Fruit fly (Drosophila melanogaster): Measurements from ENCODE around the gene CG16704.

The CG16704 gene

dm6 chr2L:3698992-3699514 is 6.7 kb upstream of the CG16704 start, which contains the start of the genes CG10031 and CG42464:
Gene CG10031, minus strand, starts transcription at chr2L:3699092.
Gene CG42464, plus strand, starts transcription at chr2L:3699464.
- TF ChIP-seq CG15514 (GFP tag; optimal IDR thresholded peaks at IDR 0.05) (peak; percentile 56), CG34376 (GFP tag; optimal IDR thresholded peaks at IDR 0.05) (peak; percentile 26), slbo (GFP tag; IDR thresholded peaks at IDR 0.05) (no peak), Pdp1 (GFP tag; optimal IDR thresholded peaks at IDR 0.05) (peak in 1 of 2 experiments; percentile 42), CG7745 (tag; optimal IDR thresholded peaks at IDR 0.05) (no peak)

- no peak for TF ChIP-seq CG15601 (tag; optimal IDR thresholded peaks at IDR 0.05)
- no peak for TF ChIP-seq Atf3 (GFP tag; optimal IDR thresholded peaks at IDR 0.05)
- no peak for TF ChIP-seq C15 (GFP tag; IDR thresholded peaks at IDR 0.05)
- peak in 1 of 2 experiments; percentile 14 for TF ChIP-seq Eip74EF (GFP tag; optimal IDR thresholded peaks at IDR 0.05)
- TF ChIP-seq Oli (tag; optimal IDR thresholded peaks at IDR 0.05): no peak
These were observed 5.4 kb upstream of the CG16704 start, which contains the start of gene CG3604 for dm6 chr2L:3697772-3698171. Gene CG3604, minus strand, starts transcription at chr2L:3697872.

- TF ChIP-seq kay (GFP tag; optimal IDR thresholded peaks at IDR 0.05): no peak
- TF ChIP-seq cas (GFP tag; IDR thresholded peaks at IDR 0.05): no peak
- TF ChIP-seq Ptx1 (GFP tag; IDR thresholded peaks at IDR 0.05): no peak
- no peak for TF ChIP-seq Tbp (GFP tag; optimal IDR thresholded peaks at IDR 0.05)
- no peak for TF ChIP-seq gce (GFP tag; IDR thresholded peaks at IDR 0.05)
- TF ChIP-seq Jarid2 (GFP tag; optimal IDR thresholded peaks at IDR 0.05): no peak
- TF ChIP-seq CG9215 (GFP tag; IDR thresholded peaks at IDR 0.05): no peak
- no peak for TF ChIP-seq CG3065 (GFP tag; optimal IDR thresholded peaks at IDR 0.05)
- peak; percentile 11 for TF ChIP-seq CG10543 (GFP tag; optimal IDR thresholded peaks at IDR 0.05)
- no peak for TF ChIP-seq CG10267 (tag; optimal IDR thresholded peaks at IDR 0.05)
- no peak for TF ChIP-seq psq (GFP tag; optimal IDR thresholded peaks at IDR 0.05)
- no peak for TF ChIP-seq CG10321 (GFP tag; IDR thresholded peaks at IDR 0.05)
- no peak for TF ChIP-seq CG1647 (GFP tag; optimal IDR thresholded peaks at IDR 0.05)
- no peak for TF ChIP-seq oc (tag; optimal IDR thresholded peaks at IDR 0.05)
- TF ChIP-seq hth (optimal IDR thresholded peaks at IDR 0.05): no peak
- TF ChIP-seq CG17802 (tag; optimal IDR thresholded peaks at IDR 0.05): no peak
- no peak for TF ChIP-seq CG30431 (GFP tag; optimal IDR thresholded peaks at IDR 0.05)
- no peak for TF ChIP-seq Sox100B (GFP tag; optimal IDR thresholded peaks at IDR 0.05)
- TF ChIP-seq dmrt99B (tag; optimal IDR thresholded peaks at IDR 0.05): no peak
- TF ChIP-seq CG5953 (GFP tag; IDR thresholded peaks at IDR 0.05): no peak
- no peak for TF ChIP-seq vfl (GFP tag; optimal IDR thresholded peaks at IDR 0.05)
- no peak for TF ChIP-seq CG17568 (GFP tag; optimal IDR thresholded peaks at IDR 0.05)
- 0 out of 3 replicates have a peak, but pooled peaks have one; percentile 9 for TF ChIP-seq CG7357 (GFP tag; IDR thresholded peaks at IDR 0.05)
- no peak for TF ChIP-seq CG12155 (GFP tag; optimal IDR thresholded peaks at IDR 0.05)
- TF ChIP-seq yki (optimal IDR thresholded peaks at IDR 0.05): no peak
- TF ChIP-seq sug (tag; optimal IDR thresholded peaks at IDR 0.05): peak; percentile 51
- peak; percentile 61 for TF ChIP-seq CG34376 (GFP tag; optimal IDR thresholded peaks at IDR 0.05)
These were observed 4.1 kb upstream of the CG16704 start, which contains the start of gene IM33 for dm6 chr2L:3696438-3696837. Gene IM33, minus strand, starts transcription at chr2L:3696658.

DNA sequence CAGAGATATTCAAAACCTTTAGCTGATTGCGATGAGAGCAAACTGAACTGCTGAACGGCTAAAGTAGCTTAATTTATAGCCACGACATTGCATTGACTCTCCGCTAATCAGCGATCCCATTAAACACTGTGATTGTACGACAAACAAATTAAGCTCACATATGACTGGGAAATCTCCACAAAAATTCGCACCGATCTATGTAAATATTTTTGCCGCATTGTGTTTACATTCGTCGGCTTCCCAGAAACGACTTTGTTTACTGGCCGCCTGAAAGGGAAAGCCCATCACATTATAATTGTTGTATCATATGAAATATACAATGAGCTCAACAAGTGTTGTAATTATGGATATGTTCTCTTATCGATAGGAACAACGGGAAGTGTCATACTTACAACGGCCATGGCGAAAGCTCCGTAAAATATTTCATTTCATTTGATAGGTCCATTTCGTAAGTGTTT is 3.0 kb upstream of the CG16704 start, which contains the start of gene CG16713:
TSS of gene CG16713 (minus strand) at position 51 of the 458 bp plus-strand sequence.
- TF ChIP-seq run (tag; optimal IDR thresholded peaks at IDR 0.05): no peak
- no peak for TF ChIP-seq CG1024 (GFP tag; IDR thresholded peaks at IDR 0.05)
- TF ChIP-seq CG34376 (GFP tag; optimal IDR thresholded peaks at IDR 0.05): peak; percentile 31
- TF ChIP-seq Ssrp (tag; optimal IDR thresholded peaks at IDR 0.05): no peak
- TF ChIP-seq crp (GFP tag; optimal IDR thresholded peaks at IDR 0.05): no peak
- TF ChIP-seq sug (tag; optimal IDR thresholded peaks at IDR 0.05): peak; percentile 25

Measured in whole organism, embryonic.